Worm (Caenorhabditis elegans) whole organism, young adult: ENCODE results near the gene W09D10.4.

Source experiments
- F52B5.7 ChIP-seq: sonication (generic microtip); optimal IDR thresholded peaks from 2 replicates; lab custom pipeline; 2016; ENCODE audit warnings: mild to moderate bottlenecking, missing genetic modification characterization, missing compliant biosample characterization
- attf-6 ChIP-seq: fragments of 200-800 bp; sonication (Bioruptor generic); IDR thresholded peaks from 2 replicates; pipeline ENCODE4 v1.3.6; 2022; ENCODE audit warnings: missing genetic modification reagents, missing genetic modification characterization, missing compliant biosample characterization
- egl-44 ChIP-seq: fragments of 200-800 bp; sonication (Bioruptor generic); IDR thresholded peaks from 2 replicates; pipeline ENCODE4 v1.3.6; 2022; ENCODE audit warnings: missing genetic modification reagents, missing genetic modification characterization, missing compliant biosample characterization
- lag-1 ChIP-seq: fragments of 200-800 bp; sonication (Bioruptor generic); IDR thresholded peaks from 2 replicates; pipeline ENCODE4 v1.3.6; 2022; ENCODE audit warnings: missing genetic modification reagents, missing genetic modification characterization, missing compliant biosample characterization
- madf-3 ChIP-seq: fragments of 200-800 bp; sonication (Bioruptor generic); IDR thresholded peaks from 2 replicates; pipeline ENCODE4 v1.3.6; 2022; ENCODE audit warnings: missing genetic modification reagents, missing genetic modification characterization, missing compliant biosample characterization

- TF ChIP-seq egl-44: peak; percentile 59; the same call in 1 of the 2 replicates
- TF ChIP-seq F52B5.7: peak; percentile 18
- TF ChIP-seq madf-3 (GFP tag; lab: Robert Waterston, UW): no peak
- no peak for TF ChIP-seq lag-1 (GFP tag; lab: Robert Waterston, UW)
- TF ChIP-seq attf-6 (GFP tag; lab: Robert Waterston, UW): no peak
Measured at ce11 chrIII:10720170-10720569, 4.2 kb upstream of the W09D10.4 start.
